Fruit fly (Drosophila melanogaster): ENCODE results near the gene slp2.
A peak's percentile ranks its signal among the peaks of the same experiment; 100 is the strongest.

slp2 gene

DNA sequence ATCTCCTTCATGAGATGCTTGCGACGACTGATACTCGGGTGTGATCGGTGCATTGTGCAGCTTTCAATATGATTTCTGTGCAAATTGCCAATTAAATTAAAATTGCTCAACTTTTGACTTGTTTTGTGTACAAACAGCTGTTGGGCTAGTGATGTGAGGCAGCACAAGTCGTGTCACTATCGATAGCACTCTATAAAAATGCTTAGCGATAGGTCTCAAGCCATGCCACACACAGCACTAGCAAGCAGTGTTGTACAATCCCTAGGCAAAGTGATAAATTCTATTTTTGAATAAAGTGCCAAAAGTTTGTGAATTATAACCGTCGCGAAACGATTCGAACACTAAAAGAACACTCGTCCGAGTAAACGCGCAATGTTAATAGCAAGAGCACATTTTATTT, 35.6 kb downstream of the slp2 start, which contains the start of gene CG31957 (continued):
- TF ChIP-seq CG11247 (GFP tag; IDR thresholded peaks at IDR 0.05) (peak; percentile 46; the same call in 1 of the 2 replicates), phol (tag; optimal IDR thresholded peaks at IDR 0.05) (peak; percentile 43), lola (GFP tag; optimal IDR thresholded peaks at IDR 0.05) (no peak), slbo (GFP tag; IDR thresholded peaks at IDR 0.05) (peak; percentile 89), CG12071 (GFP tag; optimal IDR thresholded peaks at IDR 0.05) (no peak), Adf1 (GFP tag; IDR thresholded peaks at IDR 0.05) (no peak), stc (GFP tag; IDR thresholded peaks at IDR 0.05) (no peak), CG13775 (GFP tag; optimal IDR thresholded peaks at IDR 0.05) (peak; percentile 24), Doc2 (GFP tag; IDR thresholded peaks at IDR 0.05) (no peak), CG7357 (GFP tag; IDR thresholded peaks at IDR 0.05) (no peak), her (GFP tag; optimal IDR thresholded peaks at IDR 0.05) (peak; percentile 83), CG8924 (tag; optimal IDR thresholded peaks at IDR 0.05) (peak; percentile 36), chif (GFP tag; optimal IDR thresholded peaks at IDR 0.05) (peak; percentile 58 to 65), wdn (GFP tag; IDR thresholded peaks at IDR 0.05) (peak; percentile 51), CG31388 (GFP tag; optimal IDR thresholded peaks at IDR 0.05) (no peak), Xbp1 (GFP tag; optimal IDR thresholded peaks at IDR 0.05) (peak; percentile 62), bcd (GFP tag; optimal IDR thresholded peaks at IDR 0.05) (peak; percentile 22), HLHmδ (GFP tag; optimal IDR thresholded peaks at IDR 0.05) (no peak), Ptx1 (GFP tag; IDR thresholded peaks at IDR 0.05) (peak; percentile 59), CG17186 (GFP tag; optimal IDR thresholded peaks at IDR 0.05) (peak; percentile 20), sisA (GFP tag; IDR thresholded peaks at IDR 0.05) (0 out of 2 replicates have a peak, but pooled peaks have one; percentile 13), sr (GFP tag; IDR thresholded peaks at IDR 0.05) (no peak), Bteb2 (GFP tag; optimal IDR thresholded peaks at IDR 0.05) (peak; percentile 38), CG10366 (GFP tag; IDR thresholded peaks at IDR 0.05) (no peak), salm (tag; optimal IDR thresholded peaks at IDR 0.05) (no peak), CG10431 (GFP tag; optimal IDR thresholded peaks at IDR 0.05) (no peak), CG6654 (GFP tag; optimal IDR thresholded peaks at IDR 0.05) (no peak), vnd (GFP tag; IDR thresholded peaks at IDR 0.05; ENCODE audit: partially characterized antibody) (peak; percentile 82), Dek (tag; optimal IDR thresholded peaks at IDR 0.05) (peak; percentile 12), CG13894 (tag; optimal IDR thresholded peaks at IDR 0.05) (no peak), CG11093 (GFP tag; IDR thresholded peaks at IDR 0.05) (no peak), CG34376 (GFP tag; optimal IDR thresholded peaks at IDR 0.05) (no peak), Poxn (GFP tag; IDR thresholded peaks at IDR 0.05) (0 out of 2 replicates have a peak, but pooled peaks have one; percentile 18), CG11696 (GFP tag; IDR thresholded peaks at IDR 0.05) (no peak), org-1 (GFP tag; optimal IDR thresholded peaks at IDR 0.05) (no peak), CG3838 (GFP tag; optimal IDR thresholded peaks at IDR 0.05) (no peak), inv (GFP tag; IDR thresholded peaks at IDR 0.05; ENCODE audit: partially characterized antibody) (peak; percentile 92), CG7271 (tag; optimal IDR thresholded peaks at IDR 0.05) (no peak), Vsx1 (GFP tag; optimal IDR thresholded peaks at IDR 0.05) (no peak), CG2875 (GFP tag; optimal IDR thresholded peaks at IDR 0.05) (no peak), CG9797 (GFP tag; optimal IDR thresholded peaks at IDR 0.05) (peak; percentile 11), ash1 (GFP tag; optimal IDR thresholded peaks at IDR 0.05) (no peak), Mad (GFP tag; optimal IDR thresholded peaks at IDR 0.05) (peak; percentile 57), yki (optimal IDR thresholded peaks at IDR 0.05) (no peak), fd64A (GFP tag; optimal IDR thresholded peaks at IDR 0.05) (no peak), klu (GFP tag; IDR thresholded peaks at IDR 0.05) (peak; percentile 33; the same call in 1 of the 2 replicates), sim (GFP tag; IDR thresholded peaks at IDR 0.05) (no peak), lilli (GFP tag; optimal IDR thresholded peaks at IDR 0.05) (peak; percentile 75), Gsc (GFP tag; IDR thresholded peaks at IDR 0.05) (no peak), Sry-δ (GFP tag; optimal IDR thresholded peaks at IDR 0.05) (peak; percentile 97), toy (GFP tag; IDR thresholded peaks at IDR 0.05) (no peak), vvl (GFP tag; IDR thresholded peaks at IDR 0.05) (peak; percentile 49)
